Worm (Caenorhabditis elegans): Measurements from ENCODE around the gene ZK945.6.

ZK945.6 gene

DNA sequence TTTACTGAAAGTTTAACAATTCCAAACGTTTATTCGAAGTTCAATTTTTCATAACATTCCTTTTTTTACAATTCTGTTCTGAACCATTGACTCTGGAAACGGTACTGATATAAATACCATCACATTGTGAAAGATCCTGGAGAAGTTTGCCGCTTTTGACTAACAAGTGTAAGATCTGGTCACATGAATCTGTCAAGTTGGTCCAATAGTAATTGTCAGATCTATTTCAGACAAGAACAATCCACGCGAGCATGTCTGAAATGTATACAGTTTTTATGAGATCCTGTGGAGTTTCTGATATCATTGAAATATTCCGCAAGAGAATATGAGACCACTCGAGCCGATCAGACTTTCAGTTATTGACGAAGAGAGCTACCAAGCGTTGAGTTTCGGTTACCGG, 13.7 kb downstream of the ZK945.6 start:
- no peak for TF ChIP-seq rbr-2 (tag; optimal IDR thresholded peaks at IDR 0.05)
- TF ChIP-seq unc-62 (GFP tag; optimal IDR thresholded peaks at IDR 0.05 in 1 of 2) = peak in 1 of 2 experiments; percentile 94
- TF ChIP-seq unc-62 (tag; optimal IDR thresholded peaks at IDR 0.05) = no peak
- no peak for TF ChIP-seq dpl-1 (GFP tag; optimal IDR thresholded peaks at IDR 0.05)
- no peak for TF ChIP-seq ZK337.2 (GFP tag; IDR thresholded peaks at IDR 0.05)
- TF ChIP-seq D1046.2 (GFP tag; IDR thresholded peaks at IDR 0.05) = no peak
- TF ChIP-seq egl-43 (GFP tag; IDR thresholded peaks at IDR 0.05) = no peak
- no peak for TF ChIP-seq ama-1 (optimal IDR thresholded peaks at IDR 0.05)

DNA sequence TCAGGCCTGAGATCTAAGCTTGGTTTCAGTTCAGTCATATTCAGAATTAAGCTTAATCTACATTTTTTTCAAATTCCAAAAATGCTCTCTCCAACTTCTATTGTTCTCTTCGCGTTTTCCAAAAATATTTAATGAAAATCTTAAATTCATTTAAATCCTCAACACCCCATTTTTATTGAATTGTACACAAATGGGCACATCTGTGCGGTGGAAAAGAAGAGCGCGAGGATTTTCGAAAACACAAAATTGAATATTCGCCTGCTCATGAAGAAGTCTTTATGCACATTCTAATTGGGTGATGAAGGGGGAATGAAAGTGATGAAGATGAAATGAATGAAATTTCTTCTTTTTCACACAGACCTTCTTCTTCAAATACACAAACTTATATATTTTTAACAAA, 22.3 kb downstream of the ZK945.6 start:
- peak in 1 of 2 experiments; percentile 35 for TF ChIP-seq unc-62 (GFP tag; optimal IDR thresholded peaks at IDR 0.05 in 1 of 2)
- TF ChIP-seq unc-62 (tag; optimal IDR thresholded peaks at IDR 0.05) = no peak
- TF ChIP-seq nhr-28 (tag; optimal IDR thresholded peaks at IDR 0.05) = no peak

- TF ChIP-seq set-16 (GFP tag; IDR thresholded peaks at IDR 0.05) = peak; percentile 12; the same call in 1 of the 2 replicates
- TF ChIP-seq T26A8.4 (GFP tag; IDR thresholded peaks at IDR 0.05) = no peak
- no peak for TF ChIP-seq zfp-2 (tag; optimal IDR thresholded peaks at IDR 0.05)
- no peak for TF ChIP-seq unc-39 (tag; optimal IDR thresholded peaks at IDR 0.05)
- TF ChIP-seq unc-62 (GFP tag; optimal IDR thresholded peaks at IDR 0.05 in 1 of 2) = peak in 1 of 2 experiments; percentile 87
- no peak for TF ChIP-seq unc-62 (tag; optimal IDR thresholded peaks at IDR 0.05)
- peak; percentile 24 for TF ChIP-seq aha-1 (tag)
- peak; percentile 2 for TF ChIP-seq rbr-2 (tag; optimal IDR thresholded peaks at IDR 0.05)
- TF ChIP-seq ztf-11 (tag; optimal IDR thresholded peaks at IDR 0.05) = no peak
- no peak for TF ChIP-seq snpc-1.2 (GFP tag; IDR thresholded peaks at IDR 0.05)
- no peak for TF ChIP-seq D1046.2 (GFP tag; IDR thresholded peaks at IDR 0.05)
- no peak for TF ChIP-seq pha-4 (GFP tag; IDR thresholded peaks at IDR 0.05)
- TF ChIP-seq pha-4 (tag; optimal IDR thresholded peaks at IDR 0.05) = peak; percentile 10
Observed at ce11 chrII:10075794-10076193, 31.0 kb downstream of the ZK945.6 start.

- TF ChIP-seq F44E2.7 (GFP tag; IDR thresholded peaks at IDR 0.05) = no peak
- peak; percentile 48 for TF ChIP-seq nhr-28 (tag; optimal IDR thresholded peaks at IDR 0.05)
- TF ChIP-seq mdl-1 (tag; optimal IDR thresholded peaks at IDR 0.05) = no peak
- no peak for TF ChIP-seq aly-2 (tag; optimal IDR thresholded peaks at IDR 0.05)
- TF ChIP-seq unc-39 (tag; optimal IDR thresholded peaks at IDR 0.05) = no peak
- no peak for TF ChIP-seq ztf-7 (tag; optimal IDR thresholded peaks at IDR 0.05)
- peak; percentile 10 for TF ChIP-seq hlh-30 (tag; optimal IDR thresholded peaks at IDR 0.05; ENCODE audit: insufficient read depth)
- no peak for TF ChIP-seq ceh-62 (tag; optimal IDR thresholded peaks at IDR 0.05)
Observed at ce11 chrII:10073986-10074385, 32.8 kb downstream of the ZK945.6 start.

DNA sequence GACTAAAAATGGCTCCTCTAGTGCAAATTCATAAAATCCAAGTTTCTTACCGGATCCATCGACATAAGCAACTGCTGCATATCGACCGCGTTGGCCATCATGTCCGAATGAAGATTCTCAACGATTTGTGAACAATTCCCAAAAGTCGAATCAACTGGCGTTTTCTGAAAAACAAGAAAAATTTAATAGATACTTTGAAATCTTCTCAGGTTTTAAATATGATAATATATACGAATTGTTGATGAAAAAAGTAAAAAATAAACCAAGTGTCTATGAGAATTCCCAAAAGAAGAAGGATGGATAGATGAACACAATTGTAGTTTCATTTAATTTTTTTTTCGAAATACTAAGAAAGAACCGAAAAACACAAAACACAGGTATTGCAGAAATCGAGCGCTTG, 39.0 kb downstream of the ZK945.6 start, which contains the start of gene die-1:
die-1 (minus strand) TSS at position 101 of the 400 bp plus-strand sequence.
- no peak for TF ChIP-seq vab-7 (GFP tag; IDR thresholded peaks at IDR 0.05)
- TF ChIP-seq nhr-77 (tag; optimal IDR thresholded peaks at IDR 0.05) = no peak
- TF ChIP-seq lir-3 (tag; optimal IDR thresholded peaks at IDR 0.05) = no peak
- no peak for TF ChIP-seq spr-1 (tag; optimal IDR thresholded peaks at IDR 0.05)
- no peak for TF ChIP-seq ztf-7 (tag; optimal IDR thresholded peaks at IDR 0.05)
- no peak for TF ChIP-seq unc-62 (GFP tag; optimal IDR thresholded peaks at IDR 0.05 in 1 of 2)
- TF ChIP-seq unc-62 (tag; optimal IDR thresholded peaks at IDR 0.05) = no peak
- no peak for TF ChIP-seq F49E8.2 (tag; optimal IDR thresholded peaks at IDR 0.05; ENCODE audit: borderline replicate concordance)
- TF ChIP-seq mdt-29 (GFP tag; IDR thresholded peaks at IDR 0.05) = no peak
- no peak for TF ChIP-seq R02D3.7 (tag; optimal IDR thresholded peaks at IDR 0.05)
- no peak for TF ChIP-seq php-3 (GFP tag; IDR thresholded peaks at IDR 0.05)
- no peak for TF ChIP-seq zfp-3 (GFP tag; conservative IDR thresholded peaks at IDR 0.05)
- TF ChIP-seq madf-5 (GFP tag; IDR thresholded peaks at IDR 0.05) = no peak
- TF ChIP-seq ama-1 (optimal IDR thresholded peaks at IDR 0.05) = no peak
- no peak for TF ChIP-seq arid-1 (GFP tag; conservative IDR thresholded peaks at IDR 0.05)
- no peak for TF ChIP-seq ces-1 (GFP tag; optimal IDR thresholded peaks at IDR 0.05)
- no peak for TF ChIP-seq set-16 (GFP tag; IDR thresholded peaks at IDR 0.05)
- no peak for TF ChIP-seq saeg-2 (GFP tag; IDR thresholded peaks at IDR 0.05)
- TF ChIP-seq daf-16 (GFP tag; optimal IDR thresholded peaks at IDR 0.05) = no peak
- TF ChIP-seq daf-16 (tag; optimal IDR thresholded peaks at IDR 0.05) = no peak
- no peak for TF ChIP-seq tag-97 (GFP tag; IDR thresholded peaks at IDR 0.05)

All from whole organism, L4 larva.